Fruit fly (Drosophila melanogaster) whole organism, embryonic: ENCODE measurements around the gene CG8100.

Source experiments
- Abd-B ChIP-seq: fragments of 200-800 bp; sonication (Bioruptor generic); optimal IDR thresholded peaks from 2 replicates; lab custom pipeline; 2018; ENCODE audit warnings: missing biosample characterization, mild to moderate bottlenecking, missing genetic modification characterization, moderate library complexity
- B-H1 ChIP-seq: fragments of 200-800 bp; sonication (Bioruptor generic); IDR thresholded peaks from 3 replicates; pipeline ENCODE4 v1.3.6; 2022; ENCODE audit warnings: missing biosample characterization, missing genetic modification characterization
- Blimp-1 ChIP-seq: fragments of 200-800 bp; sonication (Bioruptor generic); optimal IDR thresholded peaks from 3 replicates; lab custom pipeline; 2018; ENCODE audit warnings: missing biosample characterization, missing genetic modification characterization, mild to moderate bottlenecking, moderate library complexity, missing genetic modification reagents
- CG10147 ChIP-seq: fragments of 200-800 bp; sonication (Bioruptor generic); optimal IDR thresholded peaks from 2 replicates; lab custom pipeline; 2019; ENCODE audit warnings: missing biosample characterization, mild to moderate bottlenecking, missing genetic modification characterization, moderate library complexity
- CG11456 ChIP-seq: fragments of 200-800 bp; sonication (Bioruptor generic); IDR thresholded peaks from 3 replicates; pipeline ENCODE4 v1.3.6; 2022; ENCODE audit warnings: missing biosample characterization, missing genetic modification characterization
- CG11696 ChIP-seq: fragments of 200-800 bp; sonication (Bioruptor generic); IDR thresholded peaks from 2 replicates; pipeline ENCODE4 v1.3.6; 2022; ENCODE audit warnings: missing biosample characterization, missing genetic modification characterization
- CG12155 ChIP-seq: fragments of 200-800 bp; sonication (Bioruptor generic); optimal IDR thresholded peaks from 3 replicates; lab custom pipeline; 2016; ENCODE audit warnings: missing biosample characterization, missing genetic modification characterization
- CG13287 ChIP-seq: fragments of 200-800 bp; sonication (Bioruptor generic); IDR thresholded peaks from 2 replicates; pipeline ENCODE4 v1.3.6; 2022; ENCODE audit warnings: missing biosample characterization, missing genetic modification characterization; ENCODE audit not compliant: partially characterized antibody
- CG18011 ChIP-seq: fragments of 200-800 bp; sonication (Bioruptor generic); optimal IDR thresholded peaks from 2 replicates; lab custom pipeline; 2017; ENCODE audit warnings: missing biosample characterization, missing genetic modification characterization, mild to moderate bottlenecking, moderate library complexity, missing genotype
- CG18619 ChIP-seq: fragments of 200-800 bp; sonication (Bioruptor generic); optimal IDR thresholded peaks from 3 replicates; lab custom pipeline; 2017; ENCODE audit warnings: missing biosample characterization, mild to moderate bottlenecking, missing genetic modification characterization
- CG2202 ChIP-seq: fragments of 200-800 bp; sonication (Bioruptor generic); optimal IDR thresholded peaks from 2 replicates; lab custom pipeline; 2018; ENCODE audit warnings: missing biosample characterization, mild to moderate bottlenecking, missing genetic modification characterization
- CG2712 ChIP-seq: fragments of 200-800 bp; optimal IDR thresholded peaks from 3 replicates; lab custom pipeline; 2019; ENCODE audit warnings: missing biosample characterization, mild to moderate bottlenecking, missing genetic modification characterization, moderate library complexity
- CG32772 ChIP-seq: fragments of 200-800 bp; sonication (Bioruptor generic); IDR thresholded peaks from 2 replicates; pipeline ENCODE4 v1.3.6; 2022; ENCODE audit warnings: missing biosample characterization, missing genetic modification characterization
- CG33213 ChIP-seq: fragments of 200-800 bp; sonication (Bioruptor generic); optimal IDR thresholded peaks from 3 replicates; lab custom pipeline; 2016; ENCODE audit warnings: missing biosample characterization, missing genetic modification characterization
- CG3995 ChIP-seq: fragments of 200-800 bp; sonication (Bioruptor generic); optimal IDR thresholded peaks from 3 replicates; lab custom pipeline; 2016; ENCODE audit warnings: missing biosample characterization, missing genetic modification characterization
- CG7271 ChIP-seq: fragments of 200-800 bp; sonication (Bioruptor generic); optimal IDR thresholded peaks from 2 replicates; lab custom pipeline; 2018; ENCODE audit warnings: missing biosample characterization, mild to moderate bottlenecking, missing genetic modification characterization, moderate library complexity
- CG8765 ChIP-seq: fragments of 200-800 bp; sonication (Bioruptor generic); IDR thresholded peaks from 2 replicates; pipeline ENCODE4 v1.3.6; 2022; ENCODE audit warnings: missing biosample characterization, missing genetic modification characterization
- CHES-1-like ChIP-seq: fragments of 200-800 bp; sonication (Bioruptor generic); optimal IDR thresholded peaks from 2 replicates; lab custom pipeline; 2016; ENCODE audit warnings: missing biosample characterization, missing genetic modification characterization
- ERR ChIP-seq: fragments of 200-800 bp; sonication (Bioruptor generic); optimal IDR thresholded peaks from 2 replicates; lab custom pipeline; 2016; ENCODE audit warnings: missing biosample characterization, missing genetic modification characterization
- HmgZ ChIP-seq: fragments of 200-800 bp; sonication (Bioruptor generic); optimal IDR thresholded peaks from 2 replicates; lab custom pipeline; 2018; ENCODE audit warnings: missing biosample characterization, mild to moderate bottlenecking, missing genetic modification characterization
- Pdp1 ChIP-seq, 2 experiments: fragments of 200-800 bp; sonication (Bioruptor generic); optimal IDR thresholded peaks; 3 replicates each; lab custom pipeline; 2016; ENCODE audit warnings: missing biosample characterization in 2 of 2, missing genetic modification characterization in 2 of 2, mild to moderate bottlenecking in 1 of 2, moderate library complexity in 1 of 2
- Spps ChIP-seq: fragments of 200-800 bp; sonication (Bioruptor generic); optimal IDR thresholded peaks from 2 replicates; lab custom pipeline; 2018; ENCODE audit warnings: missing biosample characterization, mild to moderate bottlenecking, missing genetic modification characterization
- Sry-δ ChIP-seq: fragments of 200-800 bp; sonication (Bioruptor generic); optimal IDR thresholded peaks from 2 replicates; lab custom pipeline; 2016; ENCODE audit warnings: missing biosample characterization, missing genetic modification characterization
- Ssrp ChIP-seq: fragments of 200-800 bp; sonication (Bioruptor generic); optimal IDR thresholded peaks from 2 replicates; lab custom pipeline; 2018; ENCODE audit warnings: missing biosample characterization, mild to moderate bottlenecking, missing genetic modification characterization, moderate library complexity
- bigmax ChIP-seq: fragments of 200-800 bp; sonication (Bioruptor generic); optimal IDR thresholded peaks from 2 replicates; lab custom pipeline; 2018; ENCODE audit warnings: missing biosample characterization, mild to moderate bottlenecking, missing genetic modification characterization
- caup ChIP-seq: fragments of 200-800 bp; sonication (Bioruptor generic); optimal IDR thresholded peaks from 3 replicates; lab custom pipeline; 2017; ENCODE audit warnings: missing biosample characterization, mild to moderate bottlenecking, missing genetic modification characterization, moderate library complexity; ENCODE audit not compliant: severe bottlenecking
- chif ChIP-seq, 2 experiments: fragments of 200-800 bp; sonication (Bioruptor generic); optimal IDR thresholded peaks; 3 replicates each; lab custom pipeline; 2016; ENCODE audit warnings: missing biosample characterization in 2 of 2, missing genetic modification characterization in 2 of 2
- ci ChIP-seq: fragments of 200-800 bp; sonication (Bioruptor generic); IDR thresholded peaks from 3 replicates; pipeline ENCODE4 v1.3.6; 2022; ENCODE audit warnings: missing biosample characterization, missing genetic modification characterization
- crol ChIP-seq: fragments of 200-800 bp; sonication (Bioruptor generic); IDR thresholded peaks from 2 replicates; pipeline ENCODE4 v1.3.6; 2022; ENCODE audit warnings: missing biosample characterization, missing genetic modification characterization
- crp ChIP-seq, 2 experiments: fragments of 200-800 bp; sonication (Bioruptor generic); optimal IDR thresholded peaks; 2 replicates in 1 of 2; 3 replicates in 1 of 2; lab custom pipeline; 2017; ENCODE audit warnings: missing biosample characterization in 2 of 2, missing genetic modification characterization in 2 of 2, mild to moderate bottlenecking in 1 of 2, moderate library complexity in 1 of 2
- dm ChIP-seq: fragments of 200-800 bp; sonication (Bioruptor generic); optimal IDR thresholded peaks from 3 replicates; lab custom pipeline; 2016; ENCODE audit warnings: missing biosample characterization, missing genetic modification characterization
- dmrt11E ChIP-seq: fragments of 200-800 bp; sonication (Bioruptor generic); optimal IDR thresholded peaks from 3 replicates; lab custom pipeline; 2018; ENCODE audit warnings: missing biosample characterization, mild to moderate bottlenecking, missing genetic modification characterization, moderate library complexity
- ewg ChIP-seq: fragments of 200-800 bp; sonication (Bioruptor generic); optimal IDR thresholded peaks from 3 replicates; lab custom pipeline; 2017; ENCODE audit warnings: mild to moderate bottlenecking, missing biosample characterization, missing genetic modification reagents, missing genetic modification characterization
- hbn ChIP-seq: fragments of 200-800 bp; sonication (Bioruptor generic); IDR thresholded peaks from 2 replicates; pipeline ENCODE4 v1.3.6; 2022; ENCODE audit warnings: missing biosample characterization, missing genetic modification characterization; ENCODE audit not compliant: partially characterized antibody
- lab ChIP-seq: fragments of 200-800 bp; sonication (Bioruptor generic); optimal IDR thresholded peaks from 3 replicates; lab custom pipeline; 2017; ENCODE audit warnings: missing biosample characterization, missing genetic modification characterization, mild to moderate bottlenecking, moderate library complexity, missing genetic modification reagents
- lola ChIP-seq, 3 experiments: fragments of >200 bp in 2 of 3; fragments of 200-800 bp in 1 of 3; sonication (Bioruptor generic) in 1 of 3; optimal IDR thresholded peaks; 2 replicates each; lab custom pipeline; 2017 to 2019; ENCODE audit warnings: missing biosample characterization in 3 of 3, missing genetic modification characterization in 3 of 3, mild to moderate bottlenecking in 1 of 3, moderate library complexity in 1 of 3
- mam ChIP-seq: fragments of 200-800 bp; sonication (Bioruptor generic); optimal IDR thresholded peaks from 3 replicates; lab custom pipeline; 2016; ENCODE audit warnings: missing biosample characterization, missing genetic modification characterization
- pnt ChIP-seq: fragments of 200-800 bp; sonication (Bioruptor generic); optimal IDR thresholded peaks from 3 replicates; lab custom pipeline; 2016; ENCODE audit warnings: missing biosample characterization, missing genetic modification characterization
- ranshi ChIP-seq: fragments of 200-800 bp; sonication (Bioruptor generic); IDR thresholded peaks from 2 replicates; pipeline ENCODE4 v1.3.6; 2022; ENCODE audit warnings: missing biosample characterization, missing genetic modification characterization
- ro ChIP-seq: fragments of 200-800 bp; sonication (Bioruptor generic); IDR thresholded peaks from 2 replicates; pipeline ENCODE4 v1.3.6; 2022; ENCODE audit warnings: missing biosample characterization, missing genetic modification characterization
- sisA ChIP-seq: fragments of 200-800 bp; sonication (Bioruptor generic); IDR thresholded peaks from 2 replicates; pipeline ENCODE4 v1.3.6; 2022; ENCODE audit warnings: missing biosample characterization, missing genetic modification characterization
- slou ChIP-seq: fragments of 200-800 bp; sonication (Bioruptor generic); optimal IDR thresholded peaks from 3 replicates; lab custom pipeline; 2016; ENCODE audit warnings: missing biosample characterization, missing genetic modification characterization
- sna ChIP-seq: fragments of 200-800 bp; sonication (Bioruptor generic); IDR thresholded peaks from 2 replicates; pipeline ENCODE4 v1.3.6; 2022; ENCODE audit warnings: missing biosample characterization, missing genetic modification characterization; ENCODE audit not compliant: partially characterized antibody
- tio ChIP-seq: fragments of 200-800 bp; sonication (Bioruptor generic); optimal IDR thresholded peaks from 2 replicates; lab custom pipeline; 2017; ENCODE audit warnings: missing biosample characterization, missing genetic modification characterization, inconsistent platforms
- twi ChIP-seq: fragments of 200-800 bp; optimal IDR thresholded peaks from 2 replicates; lab custom pipeline; 2019; ENCODE audit warnings: missing biosample characterization, mild to moderate bottlenecking, missing genetic modification characterization, moderate library complexity
- zen2 ChIP-seq: fragments of 200-800 bp; sonication (Bioruptor generic); IDR thresholded peaks from 3 replicates; pipeline ENCODE4 v1.3.6; 2022; ENCODE audit warnings: missing biosample characterization, missing genetic modification characterization; ENCODE audit not compliant: partially characterized antibody

Gene CG8100

dm6 chr3L:14037655-14038644, 45.5 kb upstream of the CG8100 start (continued):
- TF ChIP-seq Abd-B (GFP tag; lab: Kevin White, UChicago) (no peak), HmgZ (tag; lab: Kevin White, UChicago) (peak; percentile 35), CG32772 (GFP tag; lab: Robert Waterston, UW) (no peak), CG8765 (no peak), lab (no peak), sna (GFP tag; lab: Robert Waterston, UW) (peak; percentile 34; the same call in 1 of the 2 replicates), CG11456 (0 out of 3 replicates have a peak, but pooled peaks have one; percentile 21), bigmax (GFP tag; lab: Kevin White, UChicago) (peak; percentile 97), pnt (GFP tag; lab: Kevin White, UChicago) (no peak), slou (GFP tag; lab: Kevin White, UChicago) (no peak), ci (GFP tag; lab: Robert Waterston, UW) (no peak), caup (no peak), CG7271 (tag; lab: Kevin White, UChicago) (no peak), lola (GFP tag; optimal IDR thresholded peaks at IDR 0.05; lab: Kevin White, UChicago) (no peak), CG11696 (GFP tag; lab: Robert Waterston, UW) (no peak), Spps (tag; lab: Kevin White, UChicago) (peak; percentile 11), CG33213 (no peak), B-H1 (GFP tag; lab: Robert Waterston, UW) (peak; percentile 17; the same call in 1 of the 3 replicates), CG12155 (GFP tag; lab: Kevin White, UChicago) (no peak), hbn (GFP tag; lab: Robert Waterston, UW) (peak; percentile 42), ERR (GFP tag; lab: Kevin White, UChicago) (no peak), mam (GFP tag; lab: Kevin White, UChicago) (no peak), CG3995 (no peak), dm (peak; percentile 41), zen2 (GFP tag; lab: Robert Waterston, UW) (peak; percentile 45; the same call in 1 of the 3 replicates), Blimp-1 (GFP tag; lab: Kevin White, UChicago) (no peak), chif (GFP tag; optimal IDR thresholded peaks at IDR 0.05; lab: Kevin White, UChicago) (no peak), crp (GFP tag; optimal IDR thresholded peaks at IDR 0.05; lab: Kevin White, UChicago) (peak in 1 of 2 experiments; percentile 63), Sry-δ (GFP tag; lab: Kevin White, UChicago) (no peak), Pdp1 (GFP tag; optimal IDR thresholded peaks at IDR 0.05; lab: Kevin White, UChicago) (peak in 1 of 2 experiments; percentile 91), CG10147 (GFP tag; lab: Kevin White, UChicago) (no peak)

- TF ChIP-seq Ssrp (tag; lab: Kevin White, UChicago) (peak; percentile 80), sisA (GFP tag; lab: Robert Waterston, UW) (peak; percentile 62), crp (GFP tag; optimal IDR thresholded peaks at IDR 0.05; lab: Kevin White, UChicago) (peak in 1 of 2 experiments; percentile 36), CG3995 (peak; percentile 72), CG18619 (GFP tag; lab: Kevin White, UChicago) (peak; percentile 66), ro (GFP tag; lab: Robert Waterston, UW) (0 out of 2 replicates have a peak, but pooled peaks have one; percentile 7), tio (GFP tag; lab: Kevin White, UChicago) (no peak), CG2202 (peak; percentile 43), crol (GFP tag; lab: Robert Waterston, UW) (no peak), twi (tag; lab: Kevin White, UChicago) (peak; percentile 62), ranshi (peak; percentile 62), CG13287 (GFP tag; lab: Robert Waterston, UW) (peak; percentile 17; the same call in 1 of the 2 replicates), CG2712 (tag; lab: Kevin White, UChicago) (peak; percentile 75), CHES-1-like (GFP tag; lab: Kevin White, UChicago) (peak; percentile 67), CG18011 (GFP tag; lab: Kevin White, UChicago) (no peak), ewg (GFP tag; lab: Kevin White, UChicago) (peak; percentile 55), dmrt11E (tag; lab: Kevin White, UChicago) (peak; percentile 82)
Observed at dm6 chr3L:14049620-14050253, 33.7 kb upstream of the CG8100 start, which contains the start of gene Neurl4. TSS of gene Neurl4 (minus strand) at chr3L:14049892.
